Fruit fly (Drosophila melanogaster): ENCODE results near the gene CG11584.
A peak's percentile ranks its signal among the peaks of the same experiment; 100 is the strongest.

The CG11584 gene

DNA sequence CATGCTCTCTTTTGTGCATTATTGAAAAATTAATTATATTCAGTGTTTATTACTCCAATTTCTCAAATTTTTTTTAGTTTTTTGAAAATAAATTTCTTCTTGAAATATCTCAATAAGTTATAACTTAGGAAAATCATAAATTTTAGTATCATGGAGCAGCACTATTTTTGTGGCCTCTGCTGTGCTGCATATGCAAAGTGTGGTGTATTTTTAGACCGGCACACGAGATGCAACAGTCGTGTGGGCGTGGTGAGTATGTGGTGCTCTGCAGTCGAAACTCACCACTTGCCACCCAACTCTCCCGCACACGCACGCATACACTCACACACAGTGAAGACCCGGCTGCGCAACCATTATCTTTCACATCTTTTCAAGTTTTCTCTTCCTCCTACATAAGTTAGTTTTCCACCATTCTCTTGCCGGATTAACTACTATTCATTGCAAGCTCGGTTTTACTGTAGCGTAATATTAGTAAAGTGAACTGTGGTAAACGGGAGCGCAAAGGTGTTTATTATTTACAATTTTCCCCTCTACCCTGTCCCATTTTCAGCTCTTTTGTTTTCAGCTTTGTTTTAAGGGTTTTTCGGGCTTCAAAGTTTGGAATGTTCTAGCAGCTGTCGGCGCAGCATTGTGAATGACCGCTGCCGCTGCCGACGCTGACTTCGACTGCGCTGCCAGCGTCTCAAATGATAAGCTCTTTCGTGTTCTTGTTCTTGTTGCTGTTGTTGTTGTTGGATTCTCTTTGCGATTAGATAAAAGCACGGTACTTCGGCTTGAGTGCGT lies 27.8 kb downstream of the CG11584 start (continued):
- TF ChIP-seq ci (GFP tag; IDR thresholded peaks at IDR 0.05) (peak; percentile 90), CG4328 (GFP tag; optimal IDR thresholded peaks at IDR 0.05) (peak; percentile 50), CG10267 (tag; optimal IDR thresholded peaks at IDR 0.05) (peak; percentile 70), CG1602 (GFP tag; optimal IDR thresholded peaks at IDR 0.05) (peak; percentile 40), CG11504 (tag; optimal IDR thresholded peaks at IDR 0.05) (peak; percentile 83), ara (GFP tag; IDR thresholded peaks at IDR 0.05) (no peak), Nf-YB (GFP tag; optimal IDR thresholded peaks at IDR 0.05) (peak; percentile 40), Fer2 (tag; optimal IDR thresholded peaks at IDR 0.05) (no peak), CrebB (tag; optimal IDR thresholded peaks at IDR 0.05) (no peak), kay (GFP tag; optimal IDR thresholded peaks at IDR 0.05) (no peak), cad (GFP tag; optimal IDR thresholded peaks at IDR 0.05) (no peak), Xrp1 (GFP tag; IDR thresholded peaks at IDR 0.05) (peak; percentile 83), Ptx1 (GFP tag; IDR thresholded peaks at IDR 0.05) (peak; percentile 62), dati (GFP tag; IDR thresholded peaks at IDR 0.05) (no peak), Hr3 (GFP tag; optimal IDR thresholded peaks at IDR 0.05) (peak; percentile 46), Bgb (GFP tag; IDR thresholded peaks at IDR 0.05; ENCODE audit: partially characterized antibody) (no peak), gcm2 (GFP tag; optimal IDR thresholded peaks at IDR 0.05) (peak; percentile 29), hth (optimal IDR thresholded peaks at IDR 0.05) (no peak), schlank (tag; optimal IDR thresholded peaks at IDR 0.05) (no peak), CG30403 (GFP tag; optimal IDR thresholded peaks at IDR 0.05) (peak; percentile 63), CG7357 (GFP tag; IDR thresholded peaks at IDR 0.05) (no peak), Hr39 (optimal IDR thresholded peaks at IDR 0.05) (no peak), Abd-B (GFP tag; optimal IDR thresholded peaks at IDR 0.05) (no peak), nerfin-2 (GFP tag; IDR thresholded peaks at IDR 0.05; ENCODE audit: partially characterized antibody) (no peak), dmrt11E (tag; optimal IDR thresholded peaks at IDR 0.05) (peak; percentile 71), MBD-R2 (GFP tag; IDR thresholded peaks at IDR 0.05) (0 out of 2 replicates have a peak, but pooled peaks have one; percentile 22), CG33557 (GFP tag; optimal IDR thresholded peaks at IDR 0.05) (peak; percentile 22), CG30020 (tag; optimal IDR thresholded peaks at IDR 0.05) (no peak), TFAM (GFP tag; optimal IDR thresholded peaks at IDR 0.05) (no peak), pan (optimal IDR thresholded peaks at IDR 0.05) (no peak), pan (GFP tag; optimal IDR thresholded peaks at IDR 0.05 in 1 of 2, IDR thresholded peaks at IDR 0.05 in 1 of 2) (peak in 1 of 2 experiments; percentile 58), Ada2b (GFP tag; IDR thresholded peaks at IDR 0.05) (peak; percentile 47), NK7.1 (GFP tag; optimal IDR thresholded peaks at IDR 0.05) (no peak), ken (GFP tag; IDR thresholded peaks at IDR 0.05) (no peak; the same call in 2 of the 3 replicates), CG13775 (GFP tag; optimal IDR thresholded peaks at IDR 0.05) (no peak), luna (GFP tag; optimal IDR thresholded peaks at IDR 0.05) (no peak), CG17385 (GFP tag; optimal IDR thresholded peaks at IDR 0.05) (peak; percentile 59), C15 (GFP tag; IDR thresholded peaks at IDR 0.05) (no peak), CG5245 (GFP tag; optimal IDR thresholded peaks at IDR 0.05) (peak; percentile 28), CG32532 (GFP tag; IDR thresholded peaks at IDR 0.05) (no peak), CG7372 (GFP tag; IDR thresholded peaks at IDR 0.05) (0 out of 2 replicates have a peak, but pooled peaks have one; percentile 29), fu2 (GFP tag; optimal IDR thresholded peaks at IDR 0.05) (no peak), CG15073 (GFP tag; optimal IDR thresholded peaks at IDR 0.05) (no peak), Aef1 (GFP tag; IDR thresholded peaks at IDR 0.05) (no peak), lbe (GFP tag; optimal IDR thresholded peaks at IDR 0.05) (no peak), vnd (GFP tag; IDR thresholded peaks at IDR 0.05; ENCODE audit: partially characterized antibody) (no peak), ind (GFP tag; optimal IDR thresholded peaks at IDR 0.05) (peak; percentile 46), Oli (tag; optimal IDR thresholded peaks at IDR 0.05) (peak; percentile 65), Dbx (GFP tag; IDR thresholded peaks at IDR 0.05) (no peak), MESR4 (GFP tag; optimal IDR thresholded peaks at IDR 0.05) (no peak), hbn (GFP tag; IDR thresholded peaks at IDR 0.05; ENCODE audit: partially characterized antibody) (no peak)
